Fruit fly (Drosophila melanogaster): Measurements from ENCODE around the gene DCTN1-p150.

dm6 chr3L:13964635-13965501 lies 35.7 kb downstream of the DCTN1-p150 start, which contains the start of the genes Meics, Nxf3 and ssp2:
- TF ChIP-seq toe (GFP tag; optimal IDR thresholded peaks at IDR 0.05) (peak; percentile 54), Clk (GFP tag; optimal IDR thresholded peaks at IDR 0.05) (no peak), pad (GFP tag; optimal IDR thresholded peaks at IDR 0.05) (peak; percentile 27), CG12768 (GFP tag; optimal IDR thresholded peaks at IDR 0.05) (no peak), kay (GFP tag; ENCODE audit: borderline replicate concordance) (peak; percentile 98)

Data from whole organism, adult.